Worm (Caenorhabditis elegans) whole organism, midembryonic: ENCODE data around the gene W04G3.5.

ENCODE experiments used
- T22C8.4 ChIP-seq: fragments of 200-800 bp; sonication (Bioruptor generic); IDR thresholded peaks from 2 replicates; pipeline ENCODE4 v1.3.6; 2022; ENCODE audit warnings: missing genetic modification characterization, missing compliant biosample characterization
- cog-1 ChIP-seq: sonication (generic microtip); optimal IDR thresholded peaks from 2 replicates; lab custom pipeline; 2016; ENCODE audit warnings: missing genetic modification characterization, missing compliant biosample characterization
- flt-1 ChIP-seq: fragments of 200-800 bp; sonication (Bioruptor generic); IDR thresholded peaks from 2 replicates; pipeline ENCODE4 v1.3.6; 2022; ENCODE audit warnings: missing genetic modification characterization, missing compliant biosample characterization
- klf-2 ChIP-seq: fragments of 200-800 bp; sonication (Bioruptor generic); conservative IDR thresholded peaks from 2 replicates; pipeline ENCODE4 v1.3.6; 2022; ENCODE audit warnings: missing genetic modification reagents, missing genetic modification characterization, missing compliant biosample characterization
- med-1 ChIP-seq: sonication (generic microtip); optimal IDR thresholded peaks from 2 replicates; lab custom pipeline; 2017; ENCODE audit warnings: missing genetic modification characterization, mild to moderate bottlenecking, missing compliant biosample characterization, antibody characterized with exemption, missing genetic modification reagents; ENCODE audit not compliant: insufficient read depth
- ref-1 ChIP-seq: fragments of 200-800 bp; sonication (Bioruptor generic); conservative IDR thresholded peaks from 2 replicates; pipeline ENCODE4 v1.3.6; 2022; ENCODE audit warnings: missing genetic modification reagents, missing genetic modification characterization, missing compliant biosample characterization
- tab-1 ChIP-seq: fragments of 200-800 bp; sonication (Bioruptor generic); IDR thresholded peaks from 2 replicates; pipeline ENCODE4 v1.3.6; 2022; ENCODE audit warnings: missing genetic modification characterization, missing compliant biosample characterization
- ztf-23 ChIP-seq: fragments of 200-800 bp; sonication (Bioruptor generic); IDR thresholded peaks from 2 replicates; pipeline ENCODE4 v1.3.6; 2022; ENCODE audit warnings: missing genetic modification reagents, missing genetic modification characterization, missing compliant biosample characterization
- ztf-29 ChIP-seq: fragments of 200-800 bp; sonication (Bioruptor generic); IDR thresholded peaks from 2 replicates; pipeline ENCODE4 v1.3.6; 2022; ENCODE audit warnings: missing genetic modification reagents, missing genetic modification characterization, missing compliant biosample characterization

Gene W04G3.5

DNA sequence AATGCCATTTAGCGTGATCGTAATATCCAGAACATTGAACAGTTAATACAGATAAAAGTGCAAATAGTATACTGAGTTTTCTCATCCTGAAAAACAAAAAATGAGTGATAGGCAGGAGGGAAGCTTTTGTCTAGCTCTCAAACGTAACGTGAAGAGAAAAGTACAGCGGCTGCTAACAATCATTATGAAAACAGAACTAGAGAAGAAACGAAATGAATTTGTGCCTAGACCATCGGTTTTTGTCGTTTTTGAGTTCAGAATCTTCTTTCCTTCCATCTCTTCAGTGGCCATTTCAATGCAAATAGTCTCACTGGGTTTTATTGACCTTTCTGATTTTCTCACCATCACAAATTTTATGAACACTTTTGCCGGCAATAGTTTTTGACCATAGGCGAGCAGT, 11.7 kb downstream of the W04G3.5 start, which contains the start of gene W04G3.7:
TSS of gene W04G3.7 (minus strand) at position 101 of the 400 bp plus-strand sequence.
- TF ChIP-seq cog-1 (tag; lab: Kevin White, UChicago) (no peak), ztf-29 (GFP tag; lab: Robert Waterston, UW) (no peak), ztf-23 (GFP tag; lab: Robert Waterston, UW) (no peak), klf-2 (GFP tag; lab: Robert Waterston, UW) (no peak), ref-1 (GFP tag; lab: Robert Waterston, UW) (no peak), med-1 (no peak)

DNA sequence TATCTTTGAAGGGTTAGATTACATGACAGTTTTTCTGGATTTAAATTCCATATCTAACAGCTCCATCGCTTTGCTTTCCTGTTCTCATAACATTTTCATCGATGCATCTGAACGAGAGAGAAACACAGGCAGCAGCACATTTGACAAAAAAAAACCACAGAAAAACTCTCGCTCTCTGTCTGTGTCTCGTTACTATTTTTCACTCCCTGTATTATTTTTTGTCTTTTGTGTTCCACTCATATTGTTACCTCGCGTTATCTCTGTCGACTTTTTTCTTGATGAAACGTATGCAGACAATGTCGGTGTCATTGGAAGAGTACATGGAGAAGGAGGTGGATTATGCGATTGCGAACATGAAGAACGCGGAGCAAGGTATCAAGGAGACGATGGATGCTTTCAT, 15.5 kb downstream of the W04G3.5 start, which contains the start of gene W04G3.11:
TSS of gene W04G3.11 (plus strand) at position 244 of the 400 bp plus-strand sequence.
- TF ChIP-seq ztf-29 (GFP tag; lab: Robert Waterston, UW) (no peak), klf-2 (GFP tag; lab: Robert Waterston, UW) (no peak), flt-1 (no peak), tab-1 (GFP tag; lab: Robert Waterston, UW) (no peak), ztf-23 (GFP tag; lab: Robert Waterston, UW) (no peak), cog-1 (tag; lab: Kevin White, UChicago) (no peak), T22C8.4 (GFP tag; lab: Robert Waterston, UW) (no peak), med-1 (no peak), ref-1 (GFP tag; lab: Robert Waterston, UW) (no peak)

DNA sequence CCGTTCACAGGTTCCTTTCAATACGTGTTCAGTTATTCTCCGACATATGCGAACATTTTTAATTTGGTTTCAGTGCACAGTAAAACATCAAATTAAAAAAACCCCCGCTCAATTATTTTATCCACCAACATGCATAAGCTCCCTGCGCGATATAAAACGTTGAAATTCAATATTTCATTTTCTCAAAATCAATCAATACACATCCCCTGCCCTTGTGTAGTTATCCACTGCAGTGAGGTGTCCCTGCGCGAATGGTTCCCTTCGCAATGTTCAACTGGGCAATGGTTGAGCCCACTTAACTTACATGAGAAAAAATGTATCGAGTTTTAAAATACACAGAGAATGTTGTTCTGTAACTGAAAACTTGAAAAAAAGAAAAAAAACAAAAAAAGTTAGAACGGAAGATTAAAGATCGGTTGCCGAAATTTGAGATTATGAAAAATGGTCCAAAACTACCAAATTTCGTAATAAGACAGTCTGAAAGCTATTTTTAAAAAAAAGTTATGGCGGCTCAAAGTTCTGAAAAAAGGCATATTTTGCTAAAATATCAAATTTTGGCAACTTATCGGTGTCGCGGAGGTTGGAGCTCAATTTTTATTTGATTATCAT, 20.6 kb downstream of the W04G3.5 start:
- TF ChIP-seq ref-1 (GFP tag; lab: Robert Waterston, UW) (no peak), klf-2 (GFP tag; lab: Robert Waterston, UW) (peak; percentile 85), ztf-29 (GFP tag; lab: Robert Waterston, UW) (peak; percentile 69), flt-1 (peak; percentile 90), tab-1 (GFP tag; lab: Robert Waterston, UW) (no peak; the same call in none of the 2 replicates), cog-1 (tag; lab: Kevin White, UChicago) (peak; percentile 98), T22C8.4 (GFP tag; lab: Robert Waterston, UW) (peak; percentile 100), med-1 (peak; percentile 76), ztf-23 (GFP tag; lab: Robert Waterston, UW) (peak; percentile 93)

DNA sequence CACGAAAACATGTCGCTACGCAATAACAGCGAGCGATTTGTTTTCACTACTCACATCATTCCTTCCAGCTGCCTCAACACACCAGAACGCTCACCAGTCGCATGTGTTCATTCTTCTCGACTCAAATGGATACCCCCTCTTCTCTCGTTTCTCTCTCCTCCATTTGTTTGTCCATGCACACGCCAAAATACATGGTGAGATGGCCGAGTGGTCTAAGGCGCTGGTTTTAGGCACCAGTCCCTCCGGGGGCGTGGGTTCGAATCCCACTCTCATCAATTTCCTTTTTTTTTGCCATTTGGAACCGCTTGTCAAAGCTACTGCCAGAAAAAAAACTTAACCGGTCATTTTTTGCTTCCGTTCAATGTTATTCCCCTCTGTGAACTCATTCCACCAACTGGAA, 22.0 kb downstream of the W04G3.5 start:
- TF ChIP-seq ztf-29 (GFP tag; lab: Robert Waterston, UW) (peak; percentile 79), cog-1 (tag; lab: Kevin White, UChicago) (peak; percentile 83), T22C8.4 (GFP tag; lab: Robert Waterston, UW) (peak; percentile 86), med-1 (peak; percentile 35), tab-1 (GFP tag; lab: Robert Waterston, UW) (peak; percentile 90), ztf-23 (GFP tag; lab: Robert Waterston, UW) (peak; percentile 86), ref-1 (GFP tag; lab: Robert Waterston, UW) (peak; percentile 85), klf-2 (GFP tag; lab: Robert Waterston, UW) (peak; percentile 82), flt-1 (peak; percentile 94)

DNA sequence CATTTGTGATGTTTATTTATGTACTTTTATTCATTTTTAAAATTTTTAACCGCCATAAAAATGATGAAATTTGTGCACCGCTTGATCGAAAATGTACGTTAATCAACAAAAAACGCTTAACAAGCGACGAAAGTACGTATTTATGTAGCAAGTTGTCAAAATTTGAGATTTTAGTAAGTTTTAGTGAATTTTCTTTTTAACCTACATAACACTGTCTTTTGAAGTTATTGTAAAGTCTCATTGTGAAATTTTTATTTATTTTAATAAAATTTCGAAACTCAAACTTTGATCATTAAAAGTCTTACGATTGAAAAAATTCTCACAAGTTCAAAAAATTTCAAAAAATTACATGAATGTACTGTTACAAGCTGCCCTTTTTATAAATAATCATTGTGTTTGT, 23.9 kb downstream of the W04G3.5 start:
- TF ChIP-seq T22C8.4 (GFP tag; lab: Robert Waterston, UW) (no peak), ztf-29 (GFP tag; lab: Robert Waterston, UW) (no peak), tab-1 (GFP tag; lab: Robert Waterston, UW) (no peak), ztf-23 (GFP tag; lab: Robert Waterston, UW) (no peak), klf-2 (GFP tag; lab: Robert Waterston, UW) (no peak), ref-1 (GFP tag; lab: Robert Waterston, UW) (no peak), med-1 (no peak), cog-1 (tag; lab: Kevin White, UChicago) (no peak), flt-1 (no peak)

DNA sequence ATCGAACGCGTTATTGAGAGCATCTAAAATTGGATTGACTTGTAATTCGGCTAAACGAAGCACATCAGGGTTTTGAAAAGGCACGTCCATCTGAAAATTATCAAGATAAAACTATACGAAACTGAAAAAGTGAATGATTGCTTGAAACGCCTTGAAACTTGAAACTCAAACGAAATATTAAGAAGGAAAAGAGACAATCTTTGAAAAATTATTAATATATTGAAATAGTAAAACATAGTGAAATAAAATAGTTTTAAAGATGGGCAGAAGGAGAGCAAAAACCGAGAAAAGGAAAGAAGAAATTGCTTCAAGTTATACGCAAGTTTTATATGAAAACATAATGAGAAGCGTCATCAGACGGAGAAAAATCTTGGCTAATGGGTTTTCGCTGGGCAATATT, 24.6 kb downstream of the W04G3.5 start, which contains the start of gene W02H3.3:
TSS of gene W02H3.3 (minus strand) at position 101 of the 400 bp plus-strand sequence.
- no peak for TF ChIP-seq cog-1 (tag; lab: Kevin White, UChicago)
- TF ChIP-seq T22C8.4 (GFP tag; lab: Robert Waterston, UW): no peak
- no peak for TF ChIP-seq tab-1 (GFP tag; lab: Robert Waterston, UW)
- TF ChIP-seq ztf-29 (GFP tag; lab: Robert Waterston, UW): no peak

DNA sequence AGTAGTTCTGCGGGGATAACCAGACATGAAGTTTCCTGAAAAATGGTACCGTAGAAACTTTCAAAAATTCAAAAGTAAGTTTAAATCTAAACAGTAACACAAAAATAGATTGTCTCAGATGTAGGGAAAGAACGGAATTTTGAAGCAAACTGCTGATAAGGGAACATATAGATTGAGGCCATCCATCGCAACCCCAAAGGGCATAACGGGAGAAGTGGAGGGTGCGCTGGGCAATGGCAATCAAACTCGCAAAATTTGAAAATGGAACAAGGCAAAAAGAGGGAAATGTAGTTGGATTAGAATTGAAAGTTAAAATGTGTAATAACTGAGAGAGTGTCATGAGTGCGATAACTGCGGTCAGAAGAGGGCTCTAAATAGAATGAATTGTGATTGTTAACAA, 29.7 kb downstream of the W04G3.5 start:
- TF ChIP-seq ztf-29 (GFP tag; lab: Robert Waterston, UW): no peak
- TF ChIP-seq ref-1 (GFP tag; lab: Robert Waterston, UW): no peak
- no peak for TF ChIP-seq cog-1 (tag; lab: Kevin White, UChicago)
- no peak for TF ChIP-seq med-1
- no peak for TF ChIP-seq klf-2 (GFP tag; lab: Robert Waterston, UW)
- TF ChIP-seq ztf-23 (GFP tag; lab: Robert Waterston, UW): no peak
- no peak for TF ChIP-seq T22C8.4 (GFP tag; lab: Robert Waterston, UW)
- no peak for TF ChIP-seq flt-1
- TF ChIP-seq tab-1 (GFP tag; lab: Robert Waterston, UW): no peak

DNA sequence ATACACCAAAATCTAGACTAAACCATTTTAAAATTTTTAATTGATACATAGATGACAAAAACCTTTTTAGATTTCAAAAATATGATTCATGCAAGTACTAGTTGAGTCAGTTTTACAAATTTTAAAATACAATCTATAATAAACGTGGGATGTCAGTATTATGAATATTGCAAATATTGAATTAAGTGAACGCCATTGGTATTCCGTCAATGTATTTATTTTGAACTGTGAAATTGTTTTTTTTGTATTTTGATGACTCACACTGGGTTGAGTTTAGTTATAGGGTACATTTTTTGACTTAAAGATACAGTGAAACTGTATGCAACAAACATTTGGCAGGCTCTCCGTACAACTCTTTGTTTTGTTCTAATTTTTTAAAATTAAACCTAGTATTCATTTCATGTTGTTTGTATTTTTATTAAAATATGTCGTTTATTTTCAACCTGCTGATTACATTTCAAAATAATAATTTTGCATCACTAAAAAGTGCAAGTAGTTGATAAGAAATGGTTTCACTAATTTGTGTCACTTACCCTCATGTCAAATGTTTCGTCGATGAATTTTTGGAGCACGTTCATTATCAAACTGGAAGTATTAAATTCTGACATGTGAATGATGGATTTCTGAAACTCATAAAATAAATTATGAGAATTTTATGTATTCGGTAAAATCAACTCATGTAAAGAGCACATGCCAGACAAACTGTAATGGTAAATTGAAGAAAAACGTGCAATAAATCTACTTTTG, 31.6 kb downstream of the W04G3.5 start, which contains the start of gene W02H3.1:
TSS of gene W02H3.1 (minus strand) at position 578 of the 747 bp plus-strand sequence.
- TF ChIP-seq med-1 (no peak), klf-2 (GFP tag; lab: Robert Waterston, UW) (no peak), ztf-23 (GFP tag; lab: Robert Waterston, UW) (no peak), ref-1 (GFP tag; lab: Robert Waterston, UW) (no peak), T22C8.4 (GFP tag; lab: Robert Waterston, UW) (no peak)

DNA sequence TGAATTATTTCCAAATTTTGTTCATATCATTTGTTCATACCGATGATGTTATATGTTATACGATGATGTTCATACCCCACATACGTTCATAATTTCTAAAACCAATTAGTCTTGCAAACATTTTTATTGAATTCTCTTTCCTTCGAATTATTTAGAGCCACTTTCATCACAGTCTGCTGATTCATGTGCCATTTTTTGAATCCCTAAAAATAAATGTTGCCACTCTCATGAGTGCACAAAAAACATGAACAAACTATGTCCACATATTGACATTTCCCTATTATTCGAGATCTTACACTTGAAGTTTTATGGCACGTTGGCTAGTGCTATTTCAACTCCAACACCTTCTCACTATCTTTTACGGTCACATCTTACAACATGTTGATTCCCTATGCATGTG, 33.6 kb downstream of the W04G3.5 start, which contains the start of gene clc-17:
TSS of gene clc-17 (plus strand) at position 301 of the 400 bp plus-strand sequence.
- TF ChIP-seq klf-2 (GFP tag; lab: Robert Waterston, UW) (no peak), cog-1 (tag; lab: Kevin White, UChicago) (no peak), ztf-29 (GFP tag; lab: Robert Waterston, UW) (no peak), med-1 (no peak), ref-1 (GFP tag; lab: Robert Waterston, UW) (no peak)
